Worm (Caenorhabditis elegans): ENCODE data around the gene tag-191.

ce11 chrV:14510746-14511145 is 25.4 kb downstream of the tag-191 start, which contains the start of gene R02D5.9:
- no peak for TF ChIP-seq ama-1 (optimal IDR thresholded peaks at IDR 0.05)
- TF ChIP-seq sea-1 (GFP tag; conservative IDR thresholded peaks at IDR 0.05): no peak
- no peak for TF ChIP-seq pes-1 (GFP tag; IDR thresholded peaks at IDR 0.05)
- TF ChIP-seq tra-4 (tag; optimal IDR thresholded peaks at IDR 0.05): no peak
- TF ChIP-seq tbx-37 (GFP tag; conservative IDR thresholded peaks at IDR 0.05): no peak
- no peak for TF ChIP-seq ets-7 (tag; optimal IDR thresholded peaks at IDR 0.05)
- no peak for TF ChIP-seq ceh-36 (tag; optimal IDR thresholded peaks at IDR 0.05)
- no peak for TF ChIP-seq flt-1 (GFP tag; IDR thresholded peaks at IDR 0.05)
- no peak for TF ChIP-seq hnd-1 (tag; optimal IDR thresholded peaks at IDR 0.05)
- no peak for TF ChIP-seq hmg-4 (GFP tag; optimal IDR thresholded peaks at IDR 0.05)
- no peak for TF ChIP-seq ceh-13 (GFP tag; optimal IDR thresholded peaks at IDR 0.05)
- TF ChIP-seq B0310.2 (tag; optimal IDR thresholded peaks at IDR 0.05): no peak
- TF ChIP-seq tbx-11 (GFP tag; IDR thresholded peaks at IDR 0.05): no peak
- no peak for TF ChIP-seq aly-1 (tag; optimal IDR thresholded peaks at IDR 0.05)
